Fruit fly (Drosophila melanogaster) whole organism, embryonic: Measurements from ENCODE around the gene Dif.

Source experiments
- Antp ChIP-seq: fragments of 200-800 bp; sonication (Bioruptor generic); optimal IDR thresholded peaks from 3 replicates; lab custom pipeline; 2016; ENCODE audit warnings: missing biosample characterization, missing genetic modification characterization
- Blimp-1 ChIP-seq: fragments of 200-800 bp; sonication (Bioruptor generic); optimal IDR thresholded peaks from 3 replicates; lab custom pipeline; 2018; ENCODE audit warnings: missing biosample characterization, missing genetic modification characterization, mild to moderate bottlenecking, moderate library complexity, missing genetic modification reagents
- CG10267 ChIP-seq: fragments of 200-800 bp; sonication (Bioruptor generic); optimal IDR thresholded peaks from 2 replicates; lab custom pipeline; 2018; ENCODE audit warnings: missing biosample characterization, mild to moderate bottlenecking, missing genetic modification characterization, moderate library complexity
- CG10431 ChIP-seq: fragments of 200-800 bp; sonication (Bioruptor generic); optimal IDR thresholded peaks from 3 replicates; lab custom pipeline; 2018; ENCODE audit warnings: missing biosample characterization, mild to moderate bottlenecking, missing genetic modification characterization
- CG12391 ChIP-seq: fragments of 200-800 bp; sonication (Bioruptor generic); optimal IDR thresholded peaks from 3 replicates; lab custom pipeline; 2018; ENCODE audit warnings: missing biosample characterization, mild to moderate bottlenecking, missing genetic modification characterization, moderate library complexity
- CG13123 ChIP-seq: fragments of 200-800 bp; sonication (Bioruptor generic); optimal IDR thresholded peaks from 2 replicates; lab custom pipeline; 2016; ENCODE audit warnings: missing biosample characterization, missing genetic modification characterization
- CG13296 ChIP-seq: fragments of 200-800 bp; sonication (Bioruptor generic); optimal IDR thresholded peaks from 3 replicates; lab custom pipeline; 2018; ENCODE audit warnings: missing biosample characterization, mild to moderate bottlenecking, missing genetic modification characterization
- CG14860 ChIP-seq: fragments of 200-800 bp; sonication (Bioruptor generic); IDR thresholded peaks from 3 replicates; pipeline ENCODE4 v1.3.6; 2022; ENCODE audit warnings: missing biosample characterization, missing genetic modification characterization; ENCODE audit not compliant: partially characterized antibody
- CG14965 ChIP-seq: fragments of 200-800 bp; sonication (Bioruptor generic); optimal IDR thresholded peaks from 2 replicates; lab custom pipeline; 2016; ENCODE audit warnings: missing biosample characterization, missing genetic modification characterization, borderline replicate concordance
- CG15011 ChIP-seq: fragments of 200-800 bp; sonication (Bioruptor generic); optimal IDR thresholded peaks from 3 replicates; lab custom pipeline; 2018; ENCODE audit warnings: missing biosample characterization, mild to moderate bottlenecking, missing genetic modification characterization
- CG1529 ChIP-seq: fragments of 200-800 bp; sonication (Bioruptor generic); optimal IDR thresholded peaks from 3 replicates; lab custom pipeline; 2018; ENCODE audit warnings: missing biosample characterization, missing genetic modification characterization
- CG15514 ChIP-seq: fragments of 200-800 bp; sonication (Bioruptor generic); optimal IDR thresholded peaks from 3 replicates; lab custom pipeline; 2017; ENCODE audit warnings: missing biosample characterization, missing genetic modification characterization, mild to moderate bottlenecking, moderate library complexity, missing genetic modification reagents
- CG18262 ChIP-seq: fragments of 200-800 bp; optimal IDR thresholded peaks from 3 replicates; lab custom pipeline; 2019; ENCODE audit warnings: missing biosample characterization, mild to moderate bottlenecking, missing genetic modification characterization, moderate library complexity
- CG2199 ChIP-seq: fragments of 200-800 bp; sonication (Bioruptor generic); IDR thresholded peaks from 3 replicates; pipeline ENCODE4 v1.3.6; 2022; ENCODE audit warnings: missing biosample characterization, missing genetic modification characterization
- CG3065 ChIP-seq: fragments of 200-800 bp; sonication (Bioruptor generic); optimal IDR thresholded peaks from 2 replicates; lab custom pipeline; 2016; ENCODE audit warnings: missing biosample characterization, missing genetic modification characterization
- CG3726 ChIP-seq: fragments of 200-800 bp; sonication (Bioruptor generic); IDR thresholded peaks from 3 replicates; pipeline ENCODE4, ENCODE4 v1.3.6; 2022; ENCODE audit warnings: missing biosample characterization, missing genetic modification characterization
- CG6254 ChIP-seq: fragments of 200-800 bp; sonication (Bioruptor generic); optimal IDR thresholded peaks from 3 replicates; lab custom pipeline; 2017; ENCODE audit warnings: mild to moderate bottlenecking, missing biosample characterization, missing genetic modification reagents, missing genetic modification characterization
- CG6765 ChIP-seq: fragments of 200-800 bp; sonication (Bioruptor generic); optimal IDR thresholded peaks from 3 replicates; lab custom pipeline; 2017; ENCODE audit warnings: missing biosample characterization, mild to moderate bottlenecking, missing genetic modification characterization
- CG6854 ChIP-seq: fragments of 200-800 bp; sonication (Bioruptor generic); optimal IDR thresholded peaks from 3 replicates; lab custom pipeline; 2017; ENCODE audit warnings: missing biosample characterization, mild to moderate bottlenecking, missing genetic modification characterization
- CG8089 ChIP-seq: fragments of 200-800 bp; sonication (Bioruptor generic); optimal IDR thresholded peaks from 3 replicates; lab custom pipeline; 2016; ENCODE audit warnings: missing biosample characterization, missing genetic modification characterization
- CG8388 ChIP-seq: fragments of 200-800 bp; sonication (Bioruptor generic); optimal IDR thresholded peaks from 2 replicates; lab custom pipeline; 2019; ENCODE audit warnings: missing biosample characterization, mild to moderate bottlenecking, missing genetic modification characterization, moderate library complexity
- Dref ChIP-seq: fragments of 200-800 bp; sonication (Bioruptor generic); IDR thresholded peaks from 2 replicates; pipeline ENCODE4 v1.3.6; 2022; ENCODE audit warnings: missing biosample characterization, missing genetic modification characterization
- Drgx ChIP-seq: fragments of 200-800 bp; sonication (Bioruptor generic); IDR thresholded peaks from 2 replicates; pipeline ENCODE4 v1.3.6; 2022; ENCODE audit warnings: missing biosample characterization, missing genetic modification characterization
- Ets97D ChIP-seq: fragments of 200-800 bp; sonication (Bioruptor generic); optimal IDR thresholded peaks from 3 replicates; lab custom pipeline; 2016; ENCODE audit warnings: missing biosample characterization, missing genetic modification characterization
- HHEX ChIP-seq: fragments of 200-800 bp; sonication (Bioruptor generic); optimal IDR thresholded peaks from 3 replicates; lab custom pipeline; 2017; ENCODE audit warnings: missing biosample characterization, mild to moderate bottlenecking, missing genetic modification characterization, missing genetic modification reagents
- HmgZ ChIP-seq: fragments of 200-800 bp; sonication (Bioruptor generic); optimal IDR thresholded peaks from 2 replicates; lab custom pipeline; 2018; ENCODE audit warnings: missing biosample characterization, mild to moderate bottlenecking, missing genetic modification characterization
- Jarid2 ChIP-seq: fragments of 200-800 bp; sonication (Bioruptor generic); optimal IDR thresholded peaks from 3 replicates; lab custom pipeline; 2017; ENCODE audit warnings: mild to moderate bottlenecking, missing biosample characterization, missing genetic modification reagents, missing genetic modification characterization
- Poxn ChIP-seq: fragments of 200-800 bp; sonication (Bioruptor generic); IDR thresholded peaks from 2 replicates; pipeline ENCODE4 v1.3.6; 2022; ENCODE audit warnings: missing biosample characterization, missing genetic modification characterization
- Ptx1 ChIP-seq: fragments of 200-800 bp; sonication (Bioruptor generic); IDR thresholded peaks from 2 replicates; pipeline ENCODE4 v1.3.6; 2022; ENCODE audit warnings: missing biosample characterization, missing genetic modification characterization
- Sox100B ChIP-seq: fragments of 200-800 bp; sonication (Bioruptor generic); optimal IDR thresholded peaks from 3 replicates; lab custom pipeline; 2018; ENCODE audit warnings: missing biosample characterization, mild to moderate bottlenecking, missing genetic modification characterization
- Sry-β ChIP-seq: fragments of 200-800 bp; sonication (Bioruptor generic); optimal IDR thresholded peaks from 2 replicates; lab custom pipeline; 2018; ENCODE audit warnings: missing biosample characterization, mild to moderate bottlenecking, missing genetic modification characterization, moderate library complexity
- Vsx1 ChIP-seq: fragments of 200-800 bp; sonication (Bioruptor generic); optimal IDR thresholded peaks from 2 replicates; lab custom pipeline; 2017; ENCODE audit warnings: missing biosample characterization, mild to moderate bottlenecking, missing genetic modification characterization, missing genetic modification reagents
- YL-1 ChIP-seq: fragments of 200-800 bp; sonication (Bioruptor generic); optimal IDR thresholded peaks from 3 replicates; lab custom pipeline; 2017; ENCODE audit warnings: missing biosample characterization, mild to moderate bottlenecking, missing genetic modification characterization
- abd-A ChIP-seq: fragments of 200-800 bp; sonication (Bioruptor generic); optimal IDR thresholded peaks from 3 replicates; lab custom pipeline; 2019; ENCODE audit warnings: missing biosample characterization, mild to moderate bottlenecking, missing genetic modification characterization, moderate library complexity
- al ChIP-seq: fragments of 200-800 bp; sonication (Bioruptor generic); IDR thresholded peaks from 2 replicates; pipeline ENCODE4 v1.3.6; 2022; ENCODE audit warnings: missing biosample characterization, missing genetic modification characterization
- ci ChIP-seq: fragments of 200-800 bp; sonication (Bioruptor generic); IDR thresholded peaks from 3 replicates; pipeline ENCODE4 v1.3.6; 2022; ENCODE audit warnings: missing biosample characterization, missing genetic modification characterization
- cwo ChIP-seq: fragments of 200-800 bp; sonication (Bioruptor generic); optimal IDR thresholded peaks from 3 replicates; lab custom pipeline; 2017; ENCODE audit warnings: missing biosample characterization, missing genetic modification characterization, mild to moderate bottlenecking, moderate library complexity, missing genetic modification reagents
- dati ChIP-seq: fragments of 200-800 bp; sonication (Bioruptor generic); IDR thresholded peaks from 2 replicates; pipeline ENCODE4 v1.3.6; 2022; ENCODE audit warnings: missing biosample characterization, missing genetic modification characterization
- dimm ChIP-seq: fragments of 200-800 bp; sonication (Bioruptor generic); IDR thresholded peaks from 2 replicates; pipeline ENCODE4 v1.3.6; 2022; ENCODE audit warnings: missing biosample characterization, missing genetic modification characterization
- dm ChIP-seq: fragments of 200-800 bp; sonication (Bioruptor generic); optimal IDR thresholded peaks from 3 replicates; lab custom pipeline; 2016; ENCODE audit warnings: missing biosample characterization, missing genetic modification characterization
- dysf ChIP-seq: fragments of 200-800 bp; sonication (Bioruptor generic); IDR thresholded peaks from 3 replicates; pipeline ENCODE4 v1.3.6; 2022; ENCODE audit warnings: missing biosample characterization, missing genetic modification characterization
- gcm ChIP-seq: fragments of 200-800 bp; sonication (Bioruptor generic); optimal IDR thresholded peaks from 2 replicates; lab custom pipeline; 2019; ENCODE audit warnings: missing biosample characterization, mild to moderate bottlenecking, missing genetic modification characterization, moderate library complexity
- kah ChIP-seq: fragments of 200-800 bp; sonication (Bioruptor generic); optimal IDR thresholded peaks from 2 replicates; lab custom pipeline; 2018; ENCODE audit warnings: missing biosample characterization, mild to moderate bottlenecking, missing genetic modification characterization
- mirr ChIP-seq: fragments of 200-800 bp; sonication (Bioruptor generic); optimal IDR thresholded peaks from 3 replicates; lab custom pipeline; 2018; ENCODE audit warnings: missing biosample characterization, mild to moderate bottlenecking, missing genetic modification characterization
- nmo ChIP-seq: fragments of 200-800 bp; sonication (Bioruptor generic); optimal IDR thresholded peaks from 2 replicates; lab custom pipeline; 2018; ENCODE audit warnings: missing biosample characterization, mild to moderate bottlenecking, missing genetic modification characterization, moderate library complexity
- otp ChIP-seq: fragments of 200-800 bp; sonication (Bioruptor generic); IDR thresholded peaks from 3 replicates; pipeline ENCODE4, ENCODE4 v1.3.6; 2022; ENCODE audit warnings: missing biosample characterization, missing genetic modification characterization
- pho ChIP-seq: fragments of 200-800 bp; sonication (Bioruptor generic); optimal IDR thresholded peaks from 2 replicates; lab custom pipeline; 2016; ENCODE audit warnings: missing biosample characterization, missing genetic modification characterization
- sd ChIP-seq: fragments of 200-800 bp; sonication (Bioruptor generic); optimal IDR thresholded peaks from 3 replicates; lab custom pipeline; 2018; ENCODE audit warnings: missing biosample characterization, mild to moderate bottlenecking, missing genetic modification characterization, moderate library complexity
- seq ChIP-seq: fragments of 200-800 bp; sonication (Bioruptor generic); IDR thresholded peaks from 2 replicates; pipeline ENCODE4 v1.3.6; 2022; ENCODE audit warnings: missing biosample characterization, missing genetic modification characterization
- sima ChIP-seq: fragments of 200-800 bp; sonication (Bioruptor generic); optimal IDR thresholded peaks from 2 replicates; lab custom pipeline; 2016; ENCODE audit warnings: missing biosample characterization, missing genetic modification characterization
- slou ChIP-seq: fragments of 200-800 bp; sonication (Bioruptor generic); optimal IDR thresholded peaks from 3 replicates; lab custom pipeline; 2016; ENCODE audit warnings: missing biosample characterization, missing genetic modification characterization
- unpg ChIP-seq: fragments of 200-800 bp; sonication (Bioruptor generic); optimal IDR thresholded peaks from 3 replicates; lab custom pipeline; 2018; ENCODE audit warnings: missing biosample characterization, mild to moderate bottlenecking, missing genetic modification characterization, moderate library complexity

The Dif gene

DNA sequence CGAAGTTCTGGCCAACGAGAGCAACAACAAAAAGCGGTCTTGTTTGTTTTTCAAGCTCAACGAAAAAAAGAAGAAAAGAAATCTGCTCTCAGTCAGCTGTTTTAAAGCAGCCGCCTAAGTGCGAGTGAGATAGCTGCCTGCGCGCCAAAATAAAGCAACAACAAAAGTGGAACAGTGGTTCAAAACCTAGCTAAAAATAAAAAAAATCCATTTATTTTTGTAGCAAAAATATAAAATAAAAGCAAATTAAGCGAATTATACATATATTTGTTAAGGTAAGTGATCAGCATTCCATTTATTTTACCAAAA is 47.8 kb downstream of the Dif start (continued):
- TF ChIP-seq pho (GFP tag; lab: Kevin White, UChicago) (no peak), seq (GFP tag; lab: Robert Waterston, UW) (no peak), HmgZ (tag; lab: Kevin White, UChicago) (no peak), Blimp-1 (peak; percentile 16), CG10431 (GFP tag; lab: Kevin White, UChicago) (no peak), Ets97D (GFP tag; lab: Kevin White, UChicago) (no peak), Jarid2 (GFP tag; lab: Kevin White, UChicago) (peak; percentile 7), cwo (GFP tag; lab: Kevin White, UChicago) (no peak), CG6254 (GFP tag; lab: Kevin White, UChicago) (no peak), Dref (GFP tag; lab: Robert Waterston, UW) (no peak), Drgx (peak; percentile 87), unpg (GFP tag; lab: Kevin White, UChicago) (peak; percentile 10), CG18262 (tag; lab: Kevin White, UChicago) (no peak), CG8388 (peak; percentile 9), CG10267 (tag; lab: Kevin White, UChicago) (no peak), CG13296 (GFP tag; lab: Kevin White, UChicago) (peak; percentile 51), otp (GFP tag; lab: Robert Waterston, UW) (no peak), dati (no peak), HHEX (GFP tag; lab: Kevin White, UChicago) (no peak), CG3065 (GFP tag; lab: Kevin White, UChicago) (no peak), gcm (GFP tag; lab: Kevin White, UChicago) (no peak), Antp (GFP tag; lab: Kevin White, UChicago) (no peak), CG15011 (GFP tag; lab: Kevin White, UChicago) (no peak), CG3726 (GFP tag; lab: Robert Waterston, UW) (no peak), CG2199 (no peak), dimm (GFP tag; lab: Robert Waterston, UW) (no peak), dm (GFP tag; lab: Kevin White, UChicago) (no peak), slou (no peak), sima (GFP tag; lab: Kevin White, UChicago) (no peak), Vsx1 (no peak), Ptx1 (GFP tag; lab: Robert Waterston, UW) (no peak), CG6765 (no peak), CG13123 (GFP tag; lab: Kevin White, UChicago) (no peak), CG1529 (GFP tag; lab: Kevin White, UChicago) (no peak), nmo (GFP tag; lab: Kevin White, UChicago) (no peak), kah (GFP tag; lab: Kevin White, UChicago) (no peak), CG12391 (tag; lab: Kevin White, UChicago) (peak; percentile 13), ci (GFP tag; lab: Robert Waterston, UW) (no peak; the same call in 2 of the 3 replicates), Sox100B (peak; percentile 38), CG8089 (GFP tag; lab: Kevin White, UChicago) (no peak), CG15514 (GFP tag; lab: Kevin White, UChicago) (no peak), CG14965 (no peak), mirr (GFP tag; lab: Kevin White, UChicago) (no peak), al (no peak), dysf (GFP tag; lab: Robert Waterston, UW) (0 out of 3 replicates have a peak, but pooled peaks have one; percentile 13), YL-1 (GFP tag; lab: Kevin White, UChicago) (no peak), CG6854 (GFP tag; lab: Kevin White, UChicago) (no peak), CG14860 (GFP tag; lab: Robert Waterston, UW) (no peak), Poxn (GFP tag; lab: Robert Waterston, UW) (no peak), sd (tag; lab: Kevin White, UChicago) (peak; percentile 60), abd-A (tag; lab: Kevin White, UChicago) (no peak), Sry-β (GFP tag; lab: Kevin White, UChicago) (no peak)
